Fruit fly (Drosophila melanogaster): Measurements from ENCODE around the gene CG13312.
A peak's percentile ranks its signal among the peaks of the same experiment; 100 is the strongest.

CG13312 gene

DNA sequence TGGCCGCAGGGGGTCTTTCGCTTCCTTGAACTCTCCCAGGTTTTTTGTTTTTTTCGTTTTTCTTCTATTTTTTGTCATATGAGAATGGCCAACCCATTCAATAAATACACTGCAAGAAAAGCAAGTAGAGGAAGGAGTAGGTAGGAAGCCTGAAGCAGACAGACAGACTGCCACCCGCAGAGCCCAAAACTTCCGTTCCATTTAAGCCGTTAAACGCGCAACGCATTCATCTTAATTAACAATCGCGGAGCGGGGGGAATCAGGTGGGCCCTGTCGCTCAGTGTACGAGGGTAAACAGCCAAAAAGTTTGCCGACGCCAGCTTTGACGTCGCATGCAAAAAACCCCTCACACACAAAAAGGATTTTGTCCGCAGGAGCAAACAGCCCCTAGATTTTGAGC lies 45.9 kb upstream of the CG13312 start (continued):
- no peak for TF ChIP-seq CG9727 (GFP tag; optimal IDR thresholded peaks at IDR 0.05)
- no peak for TF ChIP-seq CG12104 (GFP tag; optimal IDR thresholded peaks at IDR 0.05)
- TF ChIP-seq unc-4 (GFP tag; IDR thresholded peaks at IDR 0.05; ENCODE audit: partially characterized antibody): no peak
- TF ChIP-seq Asciz (GFP tag; optimal IDR thresholded peaks at IDR 0.05): no peak
- TF ChIP-seq gfzf (GFP tag; optimal IDR thresholded peaks at IDR 0.05): no peak
- TF ChIP-seq zfh2 (GFP tag; optimal IDR thresholded peaks at IDR 0.05): peak; percentile 16
- no peak for TF ChIP-seq Atf-2 (GFP tag; optimal IDR thresholded peaks at IDR 0.05)
- no peak for TF ChIP-seq wek (GFP tag; optimal IDR thresholded peaks at IDR 0.05)
- 0 out of 2 replicates have a peak, but pooled peaks have one; percentile 13 for TF ChIP-seq Taf1 (GFP tag; IDR thresholded peaks at IDR 0.05)
- peak; percentile 38 for TF ChIP-seq pho (GFP tag; optimal IDR thresholded peaks at IDR 0.05)
- peak; percentile 31 for TF ChIP-seq CG2678 (tag; optimal IDR thresholded peaks at IDR 0.05)
- peak; percentile 6 for TF ChIP-seq Fer3 (tag; optimal IDR thresholded peaks at IDR 0.05)
- peak; percentile 14 for TF ChIP-seq CG7786 (GFP tag; optimal IDR thresholded peaks at IDR 0.05)
- no peak for TF ChIP-seq CG8765 (GFP tag; IDR thresholded peaks at IDR 0.05)
- TF ChIP-seq CG6765 (GFP tag; optimal IDR thresholded peaks at IDR 0.05): no peak
- no peak for TF ChIP-seq Adf1 (GFP tag; IDR thresholded peaks at IDR 0.05)
- TF ChIP-seq Abd-B (GFP tag; optimal IDR thresholded peaks at IDR 0.05): no peak
- peak; percentile 48 for TF ChIP-seq jumu (GFP tag; optimal IDR thresholded peaks at IDR 0.05)
- TF ChIP-seq Bgb (GFP tag; IDR thresholded peaks at IDR 0.05; ENCODE audit: partially characterized antibody): no peak
- no peak for TF ChIP-seq Sry-δ (GFP tag; optimal IDR thresholded peaks at IDR 0.05)
- no peak for TF ChIP-seq pita (GFP tag; optimal IDR thresholded peaks at IDR 0.05)
- TF ChIP-seq CG12299 (tag; optimal IDR thresholded peaks at IDR 0.05): no peak
- TF ChIP-seq CG10565 (GFP tag; optimal IDR thresholded peaks at IDR 0.05): no peak
- peak; percentile 31 for TF ChIP-seq eyg (GFP tag; optimal IDR thresholded peaks at IDR 0.05)
- no peak for TF ChIP-seq CG16815 (GFP tag; optimal IDR thresholded peaks at IDR 0.05)
- no peak for TF ChIP-seq Fer1 (GFP tag; optimal IDR thresholded peaks at IDR 0.05)
- TF ChIP-seq CG8944 (GFP tag; optimal IDR thresholded peaks at IDR 0.05): no peak
- TF ChIP-seq ranshi (GFP tag; IDR thresholded peaks at IDR 0.05): peak; percentile 37; the same call in 1 of the 2 replicates
- no peak for TF ChIP-seq tup (GFP tag; optimal IDR thresholded peaks at IDR 0.05)
- TF ChIP-seq CG4360 (GFP tag; IDR thresholded peaks at IDR 0.05): no peak
- peak; percentile 60; the same call in 1 of the 3 replicates for TF ChIP-seq otp (GFP tag; IDR thresholded peaks at IDR 0.05)
- TF ChIP-seq seq (GFP tag; IDR thresholded peaks at IDR 0.05): peak; percentile 70
- no peak for TF ChIP-seq HmgD (GFP tag; optimal IDR thresholded peaks at IDR 0.05)
- TF ChIP-seq sug (tag; optimal IDR thresholded peaks at IDR 0.05): peak; percentile 25
- TF ChIP-seq trh (GFP tag; optimal IDR thresholded peaks at IDR 0.05): no peak
- no peak for TF ChIP-seq CG13775 (GFP tag; optimal IDR thresholded peaks at IDR 0.05)
- TF ChIP-seq sob (GFP tag; IDR thresholded peaks at IDR 0.05): 0 out of 2 replicates have a peak, but pooled peaks have one; percentile 18
- no peak for TF ChIP-seq Myb (GFP tag; optimal IDR thresholded peaks at IDR 0.05)
- no peak for TF ChIP-seq en (GFP tag; optimal IDR thresholded peaks at IDR 0.05)
- TF ChIP-seq CG18011 (GFP tag; optimal IDR thresholded peaks at IDR 0.05): no peak
- TF ChIP-seq CG3726 (GFP tag; IDR thresholded peaks at IDR 0.05): 0 out of 3 replicates have a peak, but pooled peaks have one; percentile 8
- TF ChIP-seq Dfd (GFP tag; optimal IDR thresholded peaks at IDR 0.05): no peak
- no peak for TF ChIP-seq maf-S (GFP tag; optimal IDR thresholded peaks at IDR 0.05)
- TF ChIP-seq Side (GFP tag; optimal IDR thresholded peaks at IDR 0.05): no peak
- peak; percentile 48 for TF ChIP-seq CG11504 (tag; optimal IDR thresholded peaks at IDR 0.05)
- TF ChIP-seq toy (GFP tag; IDR thresholded peaks at IDR 0.05): no peak
- no peak for TF ChIP-seq peb (GFP tag; IDR thresholded peaks at IDR 0.05)
- no peak for TF ChIP-seq dmrt99B (tag; optimal IDR thresholded peaks at IDR 0.05)
- peak; percentile 4 for TF ChIP-seq org-1 (GFP tag; optimal IDR thresholded peaks at IDR 0.05)
- TF ChIP-seq D19B (GFP tag; optimal IDR thresholded peaks at IDR 0.05): no peak
- TF ChIP-seq NK7.1 (GFP tag; optimal IDR thresholded peaks at IDR 0.05): no peak
- TF ChIP-seq CG4854 (GFP tag; optimal IDR thresholded peaks at IDR 0.05): no peak
